Fruit fly (Drosophila melanogaster): ENCODE results near the gene CG3792.

dm6 chr2L:4932284-4932683 lies 44.8 kb upstream of the CG3792 start, which contains the start of gene hoe1:
- TF ChIP-seq CG8478 (optimal IDR thresholded peaks at IDR 0.05) (no peak), CTCF (optimal IDR thresholded peaks at IDR 0.05) (no peak)

All from S2 (cell line).